Worm (Caenorhabditis elegans) whole organism, late embryonic: ENCODE data around the gene T25G12.13.

ENCODE experiments used
- ama-1 ChIP-seq: fragments of 150-350 bp; optimal IDR thresholded peaks from 2 replicates; lab custom pipeline; 2014
- ceh-2 ChIP-seq: sonication (generic microtip); optimal IDR thresholded peaks from 2 replicates; lab custom pipeline; 2016; ENCODE audit warnings: missing genotype, missing genetic modification characterization, missing compliant biosample characterization
- ceh-9 ChIP-seq: sonication (generic microtip); optimal IDR thresholded peaks from 2 replicates; lab custom pipeline; 2016; ENCODE audit warnings: mild to moderate bottlenecking, missing genetic modification characterization, inconsistent platforms, missing compliant biosample characterization
- dve-1 ChIP-seq: sonication (generic microtip); optimal IDR thresholded peaks from 2 replicates; lab custom pipeline; 2017; ENCODE audit warnings: antibody characterized with exemption, mild to moderate bottlenecking, missing genetic modification characterization, missing compliant biosample characterization
- pag-3 ChIP-seq: sonication (generic microtip); optimal IDR thresholded peaks from 2 replicates; lab custom pipeline; 2016; ENCODE audit warnings: missing compliant biosample characterization, missing genetic modification characterization, borderline replicate concordance
- pax-1 ChIP-seq: fragments of 150-350 bp; optimal IDR thresholded peaks from 2 replicates; lab custom pipeline; 2014; ENCODE audit warnings: missing biosample characterization, missing genetic modification characterization
- ref-2 ChIP-seq: sonication (generic microtip); optimal IDR thresholded peaks from 2 replicates; lab custom pipeline; 2016; ENCODE audit warnings: missing genetic modification characterization, missing compliant biosample characterization
- tbx-2 ChIP-seq: sonication (generic microtip); optimal IDR thresholded peaks from 2 replicates; lab custom pipeline; 2016; ENCODE audit warnings: missing genetic modification characterization, missing compliant biosample characterization
- unc-3 ChIP-seq, 2 experiments: fragments of 200-800 bp in 1 of 2; sonication (Bioruptor generic) in 1 of 2; sonication (generic microtip) in 1 of 2; conservative IDR thresholded peaks in 1 of 2; optimal IDR thresholded peaks in 1 of 2; 2 replicates each; pipeline versions ENCODE4 v1.3.6 to Lab custom; 2016 to 2022; ENCODE audit warnings: missing compliant biosample characterization in 2 of 2, missing genetic modification characterization in 2 of 2, missing genetic modification reagents in 1 of 2
- unc-55 ChIP-seq: sonication (generic microtip); optimal IDR thresholded peaks from 2 replicates; lab custom pipeline; 2017; ENCODE audit warnings: missing biosample characterization, missing genetic modification reagents, missing genetic modification characterization

- TF ChIP-seq tbx-2 (no peak), ceh-2 (tag; lab: Kevin White, UChicago) (no peak), unc-55 (GFP tag; lab: Kevin White, UChicago) (no peak), dve-1 (tag; lab: Kevin White, UChicago) (no peak), unc-3 (GFP tag; conservative IDR thresholded peaks at IDR 0.05; lab: Robert Waterston, UW) (no peak), unc-3 (tag; optimal IDR thresholded peaks at IDR 0.05; lab: Kevin White, UChicago) (no peak), ama-1 (lab: Kevin White, UChicago) (no peak), ceh-9 (tag; lab: Kevin White, UChicago) (no peak), pag-3 (tag; lab: Kevin White, UChicago) (no peak), ref-2 (no peak), pax-1 (tag; lab: Kevin White, UChicago) (no peak)
Observed at ce11 chrX:17209265-17209664, 33.9 kb upstream of the T25G12.13 start, which contains the start of gene T08G2.2.
